Fruit fly (Drosophila melanogaster): ENCODE measurements around the gene CG5280.

CG5280 gene

dm6 chr3L:8985848-8986320, 4.1 kb downstream of the CG5280 start, which contains the start of gene Galk (continued):
- TF ChIP-seq ken (GFP tag; IDR thresholded peaks at IDR 0.05) (peak; percentile 62; the same call in 1 of the 3 replicates), CG2678 (tag; optimal IDR thresholded peaks at IDR 0.05) (peak; percentile 76), CG8290 (GFP tag; optimal IDR thresholded peaks at IDR 0.05) (no peak), CG8290 (tag; optimal IDR thresholded peaks at IDR 0.05) (peak in 1 of 2 experiments; percentile 93), ro (GFP tag; IDR thresholded peaks at IDR 0.05) (no peak), CG8765 (GFP tag; IDR thresholded peaks at IDR 0.05) (no peak), repo (GFP tag; optimal IDR thresholded peaks at IDR 0.05) (peak; percentile 18), cad (GFP tag; optimal IDR thresholded peaks at IDR 0.05) (no peak), odd (GFP tag; optimal IDR thresholded peaks at IDR 0.05) (peak; percentile 62), phol (tag; optimal IDR thresholded peaks at IDR 0.05) (no peak), CG17612 (GFP tag; IDR thresholded peaks at IDR 0.05) (peak; percentile 33), CG3838 (GFP tag; optimal IDR thresholded peaks at IDR 0.05) (peak; percentile 16), nom (GFP tag; optimal IDR thresholded peaks at IDR 0.05) (peak; percentile 39), Hr51 (GFP tag; optimal IDR thresholded peaks at IDR 0.05) (peak in 1 of 2 experiments; percentile 25), gfzf (GFP tag; optimal IDR thresholded peaks at IDR 0.05) (no peak), CG18262 (tag; optimal IDR thresholded peaks at IDR 0.05) (no peak), vvl (GFP tag; IDR thresholded peaks at IDR 0.05) (peak; percentile 66), CG1832 (GFP tag; optimal IDR thresholded peaks at IDR 0.05) (no peak), ara (GFP tag; IDR thresholded peaks at IDR 0.05) (no peak; the same call in 1 of the 2 replicates), CG17328 (GFP tag; IDR thresholded peaks at IDR 0.05) (peak; percentile 49; the same call in 1 of the 2 replicates), eve (GFP tag; optimal IDR thresholded peaks at IDR 0.05) (no peak), CG31224 (GFP tag; IDR thresholded peaks at IDR 0.05) (peak; percentile 52), Hsf (GFP tag; optimal IDR thresholded peaks at IDR 0.05) (peak; percentile 10), CG11093 (GFP tag; IDR thresholded peaks at IDR 0.05) (no peak), NC2β (GFP tag; optimal IDR thresholded peaks at IDR 0.05) (no peak), chn (GFP tag; optimal IDR thresholded peaks at IDR 0.05) (peak; percentile 12), Stat92E (GFP tag; optimal IDR thresholded peaks at IDR 0.05) (no peak), CG14860 (GFP tag; IDR thresholded peaks at IDR 0.05; ENCODE audit: partially characterized antibody) (no peak), CG6689 (GFP tag; IDR thresholded peaks at IDR 0.05) (peak; percentile 39; the same call in 1 of the 2 replicates), CG14050 (GFP tag; IDR thresholded peaks at IDR 0.05) (no peak), gsb-n (tag; optimal IDR thresholded peaks at IDR 0.05) (no peak), CG14441 (GFP tag; IDR thresholded peaks at IDR 0.05) (peak; percentile 82), psq (GFP tag; optimal IDR thresholded peaks at IDR 0.05) (no peak), TFAM (GFP tag; optimal IDR thresholded peaks at IDR 0.05) (no peak), CoRest (tag; optimal IDR thresholded peaks at IDR 0.05) (no peak), CG7556 (GFP tag; optimal IDR thresholded peaks at IDR 0.05) (peak; percentile 28), sisA (GFP tag; IDR thresholded peaks at IDR 0.05) (peak; percentile 32; the same call in 1 of the 2 replicates), CG8281 (tag; optimal IDR thresholded peaks at IDR 0.05) (peak; percentile 42), CG10462 (GFP tag; optimal IDR thresholded peaks at IDR 0.05) (no peak), sob (GFP tag; IDR thresholded peaks at IDR 0.05) (peak; percentile 78), CG13775 (GFP tag; optimal IDR thresholded peaks at IDR 0.05) (no peak), CG10565 (GFP tag; optimal IDR thresholded peaks at IDR 0.05) (no peak), esg (GFP tag; conservative IDR thresholded peaks at IDR 0.05) (no peak), Atf3 (GFP tag; optimal IDR thresholded peaks at IDR 0.05) (peak; percentile 5), Camta (GFP tag; optimal IDR thresholded peaks at IDR 0.05) (no peak), Mrtf (GFP tag; IDR thresholded peaks at IDR 0.05) (peak; percentile 52; the same call in 1 of the 3 replicates), CG13424 (tag; optimal IDR thresholded peaks at IDR 0.05) (peak; percentile 53), zen (tag; optimal IDR thresholded peaks at IDR 0.05) (no peak), CG13624 (GFP tag; optimal IDR thresholded peaks at IDR 0.05) (peak; percentile 25), Trl (optimal IDR thresholded peaks at IDR 0.05) (no peak), Trl (GFP tag; optimal IDR thresholded peaks at IDR 0.05) (peak; percentile 43), lmd (GFP tag; IDR thresholded peaks at IDR 0.05) (peak; percentile 81)
